Fruit fly (Drosophila melanogaster) whole organism, adult: ENCODE data around the gene Phs.

Experiments
- CG12768 ChIP-seq: fragments of 200-800 bp; sonication (Bioruptor generic); optimal IDR thresholded peaks from 2 replicates; lab custom pipeline; 2017; ENCODE audit warnings: missing biosample characterization, missing genetic modification characterization, mild to moderate bottlenecking, moderate library complexity, missing genetic modification reagents
- CG1620 ChIP-seq: fragments of 200-800 bp; sonication (Bioruptor generic); optimal IDR thresholded peaks from 2 replicates; lab custom pipeline; 2016; ENCODE audit warnings: missing biosample characterization, missing genetic modification characterization
- CG33017 ChIP-seq: fragments of 200-800 bp; sonication (Bioruptor generic); optimal IDR thresholded peaks from 2 replicates; lab custom pipeline; 2018; ENCODE audit warnings: missing biosample characterization, mild to moderate bottlenecking, missing genetic modification characterization, moderate library complexity
- CG5204 ChIP-seq: fragments of 200-800 bp; sonication (Bioruptor generic); optimal IDR thresholded peaks from 2 replicates; lab custom pipeline; 2016; ENCODE audit warnings: missing biosample characterization, missing genetic modification characterization
- CG7045 ChIP-seq: fragments of 200-800 bp; sonication (Bioruptor generic); optimal IDR thresholded peaks from 2 replicates; lab custom pipeline; 2017; ENCODE audit warnings: missing biosample characterization, mild to moderate bottlenecking, missing genetic modification characterization
- Crg-1 ChIP-seq: fragments of 200-800 bp; sonication (Bioruptor generic); optimal IDR thresholded peaks from 2 replicates; lab custom pipeline; 2016; ENCODE audit warnings: missing biosample characterization, missing genetic modification characterization
- Hr96 ChIP-seq: fragments of 200-800 bp; sonication (Bioruptor generic); optimal IDR thresholded peaks from 2 replicates; lab custom pipeline; 2016; ENCODE audit warnings: missing biosample characterization, missing genetic modification characterization
- Mnt ChIP-seq: fragments of 200-800 bp; sonication (Bioruptor generic); optimal IDR thresholded peaks from 2 replicates; lab custom pipeline; 2016; ENCODE audit warnings: missing biosample characterization, mild to moderate bottlenecking, missing genetic modification characterization
- cic ChIP-seq: fragments of 200-800 bp; sonication (Bioruptor generic); optimal IDR thresholded peaks from 2 replicates; lab custom pipeline; 2017; ENCODE audit warnings: missing biosample characterization, mild to moderate bottlenecking, missing genetic modification characterization, moderate library complexity
- kay ChIP-seq: fragments of 200-800 bp; sonication (Bioruptor generic); peaks from one replicate; lab custom pipeline; 2016; ENCODE audit warnings: missing biosample characterization, missing genetic modification characterization, borderline replicate concordance
- toe ChIP-seq: fragments of 200-800 bp; sonication (Bioruptor generic); optimal IDR thresholded peaks from 2 replicates; lab custom pipeline; 2016; ENCODE audit warnings: missing biosample characterization, missing genetic modification characterization

DNA sequence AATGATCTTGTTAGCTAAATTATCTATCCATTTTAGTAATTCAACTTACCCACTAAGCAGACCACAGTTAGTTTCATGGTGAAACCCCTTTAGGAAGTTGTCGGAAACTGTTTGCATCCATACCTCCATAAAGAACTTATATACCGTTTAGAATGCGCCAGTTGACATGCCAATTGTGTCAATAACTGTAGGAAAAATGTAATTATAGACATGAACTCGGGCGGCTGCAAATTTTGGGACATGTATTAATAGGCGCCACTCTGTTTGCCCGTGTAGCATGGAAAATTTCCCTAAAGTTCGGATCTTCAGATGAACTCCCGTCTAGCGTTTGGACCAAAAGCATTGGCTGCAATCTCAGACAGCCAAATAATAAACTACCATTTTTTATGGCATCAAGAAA, 36.2 kb downstream of the Phs start, which contains the start of gene Eig71Ee:
- no peak for TF ChIP-seq Hr96 (GFP tag; lab: Kevin White, UChicago)
- no peak for TF ChIP-seq Crg-1
- TF ChIP-seq cic (GFP tag; lab: Kevin White, UChicago), result no peak
- no peak for TF ChIP-seq kay
- TF ChIP-seq CG33017 (tag; lab: Kevin White, UChicago), result no peak
- no peak for TF ChIP-seq Mnt (GFP tag; lab: Kevin White, UChicago)
- no peak for TF ChIP-seq CG12768 (GFP tag; lab: Kevin White, UChicago)
- TF ChIP-seq CG1620, result no peak
- TF ChIP-seq toe, result no peak
- no peak for TF ChIP-seq CG5204 (GFP tag; lab: Kevin White, UChicago)
- TF ChIP-seq CG7045 (GFP tag; lab: Kevin White, UChicago), result no peak
